Fruit fly (Drosophila melanogaster) whole organism, embryonic: ENCODE measurements around the gene CG15891.
A peak's percentile ranks its signal among the peaks of the same experiment; 100 is the strongest.

Source experiments
- Abd-B ChIP-seq: fragments of 200-800 bp; sonication (Bioruptor generic); optimal IDR thresholded peaks from 2 replicates; lab custom pipeline; 2018; ENCODE audit warnings: missing biosample characterization, mild to moderate bottlenecking, missing genetic modification characterization, moderate library complexity
- Antp ChIP-seq: fragments of 200-800 bp; sonication (Bioruptor generic); optimal IDR thresholded peaks from 3 replicates; lab custom pipeline; 2016; ENCODE audit warnings: missing biosample characterization, missing genetic modification characterization
- BtbVII ChIP-seq: fragments of 200-800 bp; sonication (Bioruptor generic); optimal IDR thresholded peaks from 3 replicates; lab custom pipeline; 2017; ENCODE audit warnings: missing biosample characterization, mild to moderate bottlenecking, missing genetic modification characterization
- CG10543 ChIP-seq: fragments of 200-800 bp; sonication (Bioruptor generic); optimal IDR thresholded peaks from 3 replicates; lab custom pipeline; 2017; ENCODE audit warnings: missing biosample characterization, mild to moderate bottlenecking, missing genetic modification characterization, moderate library complexity
- CG12942 ChIP-seq: fragments of 200-800 bp; sonication (Bioruptor generic); optimal IDR thresholded peaks from 3 replicates; lab custom pipeline; 2016; ENCODE audit warnings: missing biosample characterization, missing genetic modification characterization
- CG13287 ChIP-seq: fragments of 200-800 bp; sonication (Bioruptor generic); IDR thresholded peaks from 2 replicates; pipeline ENCODE4 v1.3.6; 2022; ENCODE audit warnings: missing biosample characterization, missing genetic modification characterization; ENCODE audit not compliant: partially characterized antibody
- CG14860 ChIP-seq: fragments of 200-800 bp; sonication (Bioruptor generic); IDR thresholded peaks from 3 replicates; pipeline ENCODE4 v1.3.6; 2022; ENCODE audit warnings: missing biosample characterization, missing genetic modification characterization; ENCODE audit not compliant: partially characterized antibody
- CG17186 ChIP-seq: fragments of 200-800 bp; sonication (Bioruptor generic); optimal IDR thresholded peaks from 3 replicates; lab custom pipeline; 2017; ENCODE audit warnings: missing biosample characterization, missing genetic modification reagents, missing genetic modification characterization
- CG1792 ChIP-seq: fragments of 200-800 bp; sonication (Bioruptor generic); optimal IDR thresholded peaks from 2 replicates; lab custom pipeline; 2016; ENCODE audit warnings: missing biosample characterization, missing genetic modification characterization
- CG2199 ChIP-seq: fragments of 200-800 bp; sonication (Bioruptor generic); IDR thresholded peaks from 3 replicates; pipeline ENCODE4 v1.3.6; 2022; ENCODE audit warnings: missing biosample characterization, missing genetic modification characterization
- CG32532 ChIP-seq: fragments of 200-800 bp; sonication (Bioruptor generic); IDR thresholded peaks from 2 replicates; pipeline ENCODE4 v1.3.6; 2022; ENCODE audit warnings: missing biosample characterization, missing genetic modification characterization
- CG32767 ChIP-seq: fragments of 200-800 bp; sonication (Bioruptor generic); IDR thresholded peaks from 2 replicates; pipeline ENCODE4 v1.3.6; 2022; ENCODE audit warnings: missing biosample characterization, missing genetic modification characterization
- CG4360 ChIP-seq: fragments of 200-800 bp; sonication (Bioruptor generic); IDR thresholded peaks from 2 replicates; pipeline ENCODE4 v1.3.6; 2022; ENCODE audit warnings: missing biosample characterization, missing genetic modification characterization
- CG4854 ChIP-seq: fragments of 200-800 bp; sonication (Bioruptor generic); optimal IDR thresholded peaks from 2 replicates; lab custom pipeline; 2016; ENCODE audit warnings: missing biosample characterization, missing genetic modification characterization, inconsistent platforms
- CG5953 ChIP-seq: fragments of 200-800 bp; sonication (Bioruptor generic); IDR thresholded peaks from 2 replicates; pipeline ENCODE4 v1.3.6; 2022; ENCODE audit warnings: missing biosample characterization, missing genetic modification characterization
- CG6254 ChIP-seq: fragments of 200-800 bp; sonication (Bioruptor generic); optimal IDR thresholded peaks from 3 replicates; lab custom pipeline; 2017; ENCODE audit warnings: mild to moderate bottlenecking, missing biosample characterization, missing genetic modification reagents, missing genetic modification characterization
- CG8924 ChIP-seq: fragments of 200-800 bp; optimal IDR thresholded peaks from 3 replicates; lab custom pipeline; 2019; ENCODE audit warnings: missing biosample characterization, mild to moderate bottlenecking, missing genetic modification characterization, moderate library complexity
- CG9817 ChIP-seq: fragments of 200-800 bp; sonication (Bioruptor generic); optimal IDR thresholded peaks from 2 replicates; lab custom pipeline; 2018; ENCODE audit warnings: missing biosample characterization, mild to moderate bottlenecking, missing genetic modification characterization, moderate library complexity
- Dll ChIP-seq: fragments of 200-800 bp; sonication (Bioruptor generic); IDR thresholded peaks from 4 replicates; pipeline ENCODE4 v1.3.6; 2022; ENCODE audit warnings: missing biosample characterization, missing genetic modification characterization; ENCODE audit not compliant: partially characterized antibody
- Drgx ChIP-seq: fragments of 200-800 bp; sonication (Bioruptor generic); IDR thresholded peaks from 2 replicates; pipeline ENCODE4 v1.3.6; 2022; ENCODE audit warnings: missing biosample characterization, missing genetic modification characterization
- E2f1 ChIP-seq: fragments of 200-800 bp; sonication (Bioruptor generic); IDR thresholded peaks from 2 replicates; pipeline ENCODE4 v1.3.6; 2022; ENCODE audit warnings: missing biosample characterization, missing genetic modification characterization
- GATAe ChIP-seq: fragments of 200-800 bp; sonication (Bioruptor generic); conservative IDR thresholded peaks from 2 replicates; pipeline ENCODE4 v1.3.6; 2022; ENCODE audit warnings: missing biosample characterization, missing genetic modification characterization
- Gug ChIP-seq: fragments of 200-800 bp; sonication (Bioruptor generic); IDR thresholded peaks from 4 replicates; pipeline ENCODE4 v1.3.6; 2022; ENCODE audit warnings: missing biosample characterization, missing genetic modification characterization
- HHEX ChIP-seq: fragments of 200-800 bp; sonication (Bioruptor generic); optimal IDR thresholded peaks from 3 replicates; lab custom pipeline; 2017; ENCODE audit warnings: missing biosample characterization, mild to moderate bottlenecking, missing genetic modification characterization, missing genetic modification reagents
- HLH4C ChIP-seq: fragments of 200-800 bp; sonication (Bioruptor generic); IDR thresholded peaks from 3 replicates; pipeline ENCODE4 v1.3.6; 2022; ENCODE audit warnings: missing biosample characterization, missing genetic modification characterization; ENCODE audit not compliant: partially characterized antibody
- Med ChIP-seq: fragments of 200-800 bp; sonication (Bioruptor generic); peaks from one replicate; lab custom pipeline; 2016; ENCODE audit warnings: missing biosample characterization, missing genetic modification characterization, mild to moderate bottlenecking, inconsistent platforms, moderate library complexity
- Neu2 ChIP-seq: fragments of 200-800 bp; sonication (Bioruptor generic); optimal IDR thresholded peaks from 3 replicates; lab custom pipeline; 2016; ENCODE audit warnings: missing biosample characterization, missing genetic modification characterization, borderline replicate concordance
- Nf-YB ChIP-seq: fragments of 200-800 bp; sonication (Bioruptor generic); optimal IDR thresholded peaks from 3 replicates; lab custom pipeline; 2019; ENCODE audit warnings: missing biosample characterization, mild to moderate bottlenecking, missing genetic modification characterization, moderate library complexity
- Sry-β ChIP-seq: fragments of 200-800 bp; sonication (Bioruptor generic); optimal IDR thresholded peaks from 2 replicates; lab custom pipeline; 2018; ENCODE audit warnings: missing biosample characterization, mild to moderate bottlenecking, missing genetic modification characterization, moderate library complexity
- Stat92E ChIP-seq, 3 experiments: fragments of >200 bp in 2 of 3; fragments of 200-800 bp in 1 of 3; sonication (Bioruptor generic) in 1 of 3; optimal IDR thresholded peaks; 2 replicates each; lab custom pipeline; 2017 to 2019; ENCODE audit warnings: missing biosample characterization in 3 of 3, missing genetic modification characterization in 3 of 3, mild to moderate bottlenecking in 1 of 3, moderate library complexity in 1 of 3
- Trl ChIP-seq, 3 experiments: fragments of >200 bp in 2 of 3; fragments of 200-800 bp in 1 of 3; sonication (Bioruptor generic) in 1 of 3; optimal IDR thresholded peaks; 2 replicates in 1 of 3; 3 replicates in 2 of 3; lab custom pipeline; 2016 to 2017; ENCODE audit warnings: missing biosample characterization in 1 of 3, missing genetic modification characterization in 1 of 3
- ab ChIP-seq: fragments of 200-800 bp; sonication (Bioruptor generic); optimal IDR thresholded peaks from 2 replicates; lab custom pipeline; 2016; ENCODE audit warnings: missing biosample characterization, missing genetic modification characterization
- ash1 ChIP-seq: fragments of 200-800 bp; sonication (Bioruptor generic); optimal IDR thresholded peaks from 2 replicates; lab custom pipeline; 2018; ENCODE audit warnings: missing biosample characterization, mild to moderate bottlenecking, missing genetic modification characterization
- bsh ChIP-seq, 2 experiments: fragments of 200-800 bp; sonication (Bioruptor generic); optimal IDR thresholded peaks; 2 replicates each; lab custom pipeline; 2017 to 2018; ENCODE audit warnings: mild to moderate bottlenecking in 2 of 2, missing biosample characterization in 2 of 2, missing genetic modification characterization in 2 of 2, moderate library complexity in 1 of 2
- crol ChIP-seq: fragments of 200-800 bp; sonication (Bioruptor generic); IDR thresholded peaks from 2 replicates; pipeline ENCODE4 v1.3.6; 2022; ENCODE audit warnings: missing biosample characterization, missing genetic modification characterization
- cwo ChIP-seq: fragments of 200-800 bp; sonication (Bioruptor generic); optimal IDR thresholded peaks from 3 replicates; lab custom pipeline; 2017; ENCODE audit warnings: missing biosample characterization, missing genetic modification characterization, mild to moderate bottlenecking, moderate library complexity, missing genetic modification reagents
- emc ChIP-seq: fragments of 200-800 bp; sonication (Bioruptor generic); optimal IDR thresholded peaks from 2 replicates; lab custom pipeline; 2016; ENCODE audit warnings: missing biosample characterization, missing genetic modification characterization
- gcm2 ChIP-seq: fragments of 200-800 bp; sonication (Bioruptor generic); optimal IDR thresholded peaks from 2 replicates; lab custom pipeline; 2016; ENCODE audit warnings: missing biosample characterization, missing genetic modification characterization
- grau ChIP-seq: fragments of 200-800 bp; optimal IDR thresholded peaks from 3 replicates; lab custom pipeline; 2019; ENCODE audit warnings: missing biosample characterization, mild to moderate bottlenecking, missing genetic modification characterization, moderate library complexity
- gsb ChIP-seq: fragments of 200-800 bp; sonication (Bioruptor generic); IDR thresholded peaks from 2 replicates; pipeline ENCODE4 v1.3.6; 2022; ENCODE audit warnings: missing biosample characterization, missing genetic modification characterization
- hb ChIP-seq: fragments of 200-800 bp; sonication (Bioruptor generic); IDR thresholded peaks from 3 replicates; pipeline ENCODE4 v1.3.6; 2022; ENCODE audit warnings: missing biosample characterization, missing genetic modification characterization; ENCODE audit not compliant: partially characterized antibody
- hkb ChIP-seq, 2 experiments: fragments of 200-800 bp in 1 of 2; fragments of >200 bp in 1 of 2; sonication (Bioruptor generic) in 1 of 2; IDR thresholded peaks in 1 of 2; optimal IDR thresholded peaks in 1 of 2; 2 replicates each; pipeline versions ENCODE4 v1.3.6 to Lab custom; 2017 to 2022; ENCODE audit warnings: missing biosample characterization in 1 of 2, missing genetic modification characterization in 1 of 2
- nau ChIP-seq: fragments of 200-800 bp; sonication (Bioruptor generic); optimal IDR thresholded peaks from 3 replicates; lab custom pipeline; 2017; ENCODE audit warnings: missing biosample characterization, mild to moderate bottlenecking, missing genetic modification characterization, missing genetic modification reagents
- nerfin-1 ChIP-seq: fragments of 200-800 bp; sonication (Bioruptor generic); optimal IDR thresholded peaks from 3 replicates; lab custom pipeline; 2019; ENCODE audit warnings: missing biosample characterization, mild to moderate bottlenecking, missing genetic modification characterization, moderate library complexity
- nmo ChIP-seq: fragments of 200-800 bp; sonication (Bioruptor generic); optimal IDR thresholded peaks from 2 replicates; lab custom pipeline; 2018; ENCODE audit warnings: missing biosample characterization, mild to moderate bottlenecking, missing genetic modification characterization, moderate library complexity
- pho ChIP-seq: fragments of 200-800 bp; sonication (Bioruptor generic); optimal IDR thresholded peaks from 2 replicates; lab custom pipeline; 2016; ENCODE audit warnings: missing biosample characterization, missing genetic modification characterization
- sna ChIP-seq: fragments of 200-800 bp; sonication (Bioruptor generic); IDR thresholded peaks from 2 replicates; pipeline ENCODE4 v1.3.6; 2022; ENCODE audit warnings: missing biosample characterization, missing genetic modification characterization; ENCODE audit not compliant: partially characterized antibody
- tin ChIP-seq: fragments of 200-800 bp; sonication (Bioruptor generic); optimal IDR thresholded peaks from 3 replicates; lab custom pipeline; 2016; ENCODE audit warnings: missing biosample characterization, missing genetic modification characterization

CG15891 gene

dm6 chrX:6267187-6267711 lies 27.9 kb downstream of the CG15891 start, which contains the start of gene schlank (continued):
- TF ChIP-seq nmo (GFP tag; lab: Kevin White, UChicago) (peak; percentile 45), CG4360 (GFP tag; lab: Robert Waterston, UW) (no peak), nau (GFP tag; lab: Kevin White, UChicago) (no peak), CG5953 (0 out of 2 replicates have a peak, but pooled peaks have one; percentile 13), CG14860 (GFP tag; lab: Robert Waterston, UW) (no peak), GATAe (GFP tag; lab: Robert Waterston, UW) (no peak), Antp (peak; percentile 75), Abd-B (GFP tag; lab: Kevin White, UChicago) (peak; percentile 41), Gug (GFP tag; lab: Robert Waterston, UW) (peak; percentile 67), bsh (GFP tag; optimal IDR thresholded peaks at IDR 0.05; lab: Kevin White, UChicago) (peak in 1 of 2 experiments; percentile 38), CG17186 (peak; percentile 27), crol (GFP tag; lab: Robert Waterston, UW) (no peak), CG1792 (GFP tag; lab: Kevin White, UChicago) (no peak), Nf-YB (no peak), ash1 (GFP tag; lab: Kevin White, UChicago) (no peak), Trl (optimal IDR thresholded peaks at IDR 0.05; lab: Kevin White, UChicago) (no peak), Trl (GFP tag; optimal IDR thresholded peaks at IDR 0.05; lab: Kevin White, UChicago) (peak; percentile 51), grau (tag; lab: Kevin White, UChicago) (peak; percentile 99), hkb (optimal IDR thresholded peaks at IDR 0.05; lab: Kevin White, UChicago) (no peak), hkb (GFP tag; IDR thresholded peaks at IDR 0.05; lab: Robert Waterston, UW) (no peak), ab (GFP tag; lab: Kevin White, UChicago) (no peak), CG2199 (GFP tag; lab: Robert Waterston, UW) (no peak), CG12942 (GFP tag; lab: Kevin White, UChicago) (peak; percentile 29), Dll (GFP tag; lab: Robert Waterston, UW) (no peak), nerfin-1 (tag; lab: Kevin White, UChicago) (no peak), CG13287 (GFP tag; lab: Robert Waterston, UW) (no peak), HLH4C (GFP tag; lab: Robert Waterston, UW) (no peak), Neu2 (GFP tag; lab: Kevin White, UChicago) (no peak), sna (GFP tag; lab: Robert Waterston, UW) (no peak), Drgx (GFP tag; lab: Robert Waterston, UW) (0 out of 2 replicates have a peak, but pooled peaks have one; percentile 29), Med (peak; percentile 85), CG9817 (tag; lab: Kevin White, UChicago) (no peak), tin (GFP tag; lab: Kevin White, UChicago) (peak; percentile 41), CG6254 (no peak), CG4854 (GFP tag; lab: Kevin White, UChicago) (no peak), CG32532 (GFP tag; lab: Robert Waterston, UW) (peak; percentile 73), HHEX (peak; percentile 12), Stat92E (GFP tag; optimal IDR thresholded peaks at IDR 0.05; lab: Kevin White, UChicago) (peak in 1 of 3 experiments; percentile 19), CG8924 (peak; percentile 25), pho (peak; percentile 56), BtbVII (GFP tag; lab: Kevin White, UChicago) (no peak), gcm2 (no peak), Sry-β (GFP tag; lab: Kevin White, UChicago) (no peak), cwo (GFP tag; lab: Kevin White, UChicago) (no peak), emc (GFP tag; lab: Kevin White, UChicago) (no peak), CG32767 (no peak), hb (GFP tag; lab: Robert Waterston, UW) (no peak), CG10543 (peak; percentile 49), gsb (GFP tag; lab: Robert Waterston, UW) (no peak), E2f1 (GFP tag; lab: Robert Waterston, UW) (peak; percentile 51; the same call in 1 of the 2 replicates)
